Worm (Caenorhabditis elegans) whole organism, dauer: ENCODE data around the gene try-5.

Experiments used
- unc-62 ChIP-seq: sonication (generic microtip); optimal IDR thresholded peaks from 2 replicates; lab custom pipeline; 2017; ENCODE audit warnings: missing biosample characterization, missing genetic modification reagents, missing genetic modification characterization

Gene try-5

DNA sequence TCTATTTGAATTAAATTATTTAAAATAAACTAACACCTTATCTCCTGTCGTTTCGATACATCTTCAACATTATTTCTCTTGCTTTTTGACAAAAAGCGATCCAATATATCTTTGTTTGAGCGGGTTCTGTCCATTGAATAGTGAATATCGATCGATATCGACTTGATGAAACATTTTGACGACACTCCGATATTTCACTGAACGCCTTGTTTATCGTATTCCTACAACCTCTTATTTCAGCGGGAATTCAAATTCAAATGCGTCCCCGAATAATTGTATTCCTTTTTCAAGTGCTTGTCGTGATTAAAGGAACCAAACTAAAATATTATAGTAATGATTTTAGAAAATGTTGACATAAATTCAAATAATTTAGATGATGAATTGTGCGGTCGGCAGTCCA, at the start of gene try-5, which contains the start of gene K07B1.7:
Gene try-5, plus strand, starts transcription at position 241 of the 400 bp plus-strand sequence.
Gene K07B1.7, minus strand, starts transcription at position 159 of the 400 bp plus-strand sequence.
- TF ChIP-seq unc-62 (GFP tag; lab: Kevin White, UChicago): no peak

DNA sequence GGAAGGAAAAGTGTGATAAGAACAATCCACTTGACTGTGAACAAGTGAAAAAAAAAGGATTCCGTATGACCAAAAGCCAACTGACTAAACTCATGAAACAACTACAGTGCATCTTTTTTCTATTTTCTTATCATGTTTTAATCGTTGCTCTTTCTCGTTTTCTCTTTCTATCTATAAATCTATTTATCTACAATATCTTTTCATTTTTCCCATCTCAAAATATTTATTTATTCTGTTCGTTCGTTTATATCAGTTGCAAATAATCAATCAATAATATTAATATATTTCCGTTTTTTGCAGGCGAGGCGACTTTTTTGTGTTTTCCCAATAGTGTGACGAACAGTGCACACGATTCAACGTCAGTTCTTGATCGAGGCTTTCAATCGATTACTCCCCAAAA, 49.5 kb upstream of the try-5 start, which contains the start of gene F44A2.5:
Gene F44A2.5, plus strand, starts transcription at position 301 of the 400 bp plus-strand sequence.
- no peak for TF ChIP-seq unc-62 (GFP tag; lab: Kevin White, UChicago)

DNA sequence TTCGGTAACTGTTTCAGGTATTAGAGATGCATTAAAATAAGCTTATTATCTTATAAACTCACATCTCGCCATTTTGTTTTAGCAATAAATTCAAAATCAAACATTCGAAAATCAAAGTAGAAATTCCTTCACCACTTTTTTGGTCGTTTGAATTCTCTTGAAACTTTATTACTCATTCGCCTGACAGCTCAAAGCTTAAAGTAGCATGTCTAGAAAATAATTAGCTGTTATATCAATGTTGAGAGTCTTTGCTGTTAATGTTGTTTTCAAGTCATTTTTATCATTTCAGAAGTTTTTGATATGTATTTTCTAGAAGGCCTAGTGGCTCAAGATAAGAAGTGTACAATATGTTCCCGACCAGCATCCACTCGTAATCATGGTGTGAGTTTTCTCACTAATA, 43.8 kb upstream of the try-5 start, which contains the start of gene nhr-39:
Gene nhr-39, plus strand, starts transcription at position 301 of the 400 bp plus-strand sequence.
- no peak for TF ChIP-seq unc-62 (GFP tag; lab: Kevin White, UChicago)

DNA sequence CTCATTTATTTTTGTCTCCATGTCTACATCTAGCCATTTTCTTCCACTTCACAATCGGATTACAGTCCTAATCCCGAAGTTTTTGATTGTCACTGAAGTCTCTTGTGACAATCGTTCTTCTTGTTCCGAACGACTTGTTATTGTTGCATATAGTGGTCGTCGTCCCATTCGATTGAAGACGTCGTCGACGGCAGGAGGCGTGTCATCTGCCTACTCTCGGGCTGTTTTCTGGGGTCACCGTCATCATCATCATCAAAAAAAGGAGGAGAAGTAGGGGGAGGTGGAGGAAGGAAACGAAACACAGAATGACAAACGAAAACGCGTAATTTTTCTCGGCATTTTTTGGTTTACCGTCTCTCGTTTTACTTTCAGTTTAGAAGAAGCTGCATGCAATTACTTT, 41.7 kb upstream of the try-5 start, which contains the start of gene F44A2.3:
Gene F44A2.3, plus strand, starts transcription at position 301 of the 400 bp plus-strand sequence.
- TF ChIP-seq unc-62 (GFP tag; lab: Kevin White, UChicago): no peak

DNA sequence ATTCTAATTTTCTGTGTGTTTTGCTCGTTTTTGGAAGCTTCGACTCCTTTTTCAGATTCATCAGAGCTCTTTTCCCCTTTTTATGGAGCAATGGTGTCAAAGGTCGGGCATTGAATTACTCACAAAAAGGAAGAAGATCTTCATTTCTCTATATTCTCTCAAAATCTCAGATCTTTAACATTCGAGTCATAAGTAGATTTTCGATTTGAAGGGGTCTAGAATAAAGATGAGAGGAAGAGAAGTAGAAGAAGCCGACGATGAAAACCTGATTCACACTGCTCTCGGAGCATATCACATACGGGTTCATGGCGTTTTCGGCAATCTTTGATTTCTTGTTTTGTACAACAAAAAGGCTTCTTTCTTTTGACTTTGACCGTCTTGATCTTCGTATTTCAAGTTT, 34.5 kb upstream of the try-5 start:
- no peak for TF ChIP-seq unc-62 (GFP tag; lab: Kevin White, UChicago)

DNA sequence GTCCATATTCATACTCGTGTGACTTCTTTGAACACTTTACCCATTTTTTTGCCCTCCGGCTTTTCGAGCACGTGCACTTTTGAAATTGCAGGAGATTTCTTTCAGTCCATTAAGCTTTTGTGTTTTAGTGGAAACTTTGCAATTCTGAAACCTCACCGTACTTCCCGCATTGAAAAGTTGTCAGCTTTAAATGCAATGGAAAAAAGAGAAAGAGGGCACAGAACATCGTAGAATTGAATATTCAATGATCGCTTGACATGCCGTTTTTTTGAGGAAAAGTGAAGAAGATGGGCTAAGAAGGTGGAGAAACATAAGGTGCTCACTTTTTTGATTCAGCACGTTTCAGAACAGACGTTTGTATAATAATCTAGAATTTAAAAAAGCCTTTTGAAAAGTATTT, 32.4 kb upstream of the try-5 start:
- TF ChIP-seq unc-62 (GFP tag; lab: Kevin White, UChicago): no peak

DNA sequence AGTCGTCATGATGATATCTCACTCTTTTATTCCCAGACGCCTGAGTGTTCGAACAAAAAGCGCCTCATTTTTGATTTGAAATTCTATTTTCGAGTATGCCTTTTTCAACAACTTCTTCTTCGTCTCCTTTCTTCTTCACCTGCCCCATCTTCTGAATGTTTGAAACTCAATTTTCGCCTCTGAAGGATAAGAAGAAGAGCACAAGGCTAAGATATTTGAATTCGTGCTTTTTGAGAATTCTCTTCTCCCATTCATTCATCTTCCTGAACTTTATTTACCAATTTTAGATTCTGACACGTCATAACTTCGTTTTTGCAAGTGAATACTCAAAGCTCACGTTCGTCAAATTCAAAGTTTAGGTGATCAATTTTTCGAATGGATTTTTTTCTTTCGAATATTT, 29.9 kb upstream of the try-5 start:
- TF ChIP-seq unc-62 (GFP tag; lab: Kevin White, UChicago): no peak

DNA sequence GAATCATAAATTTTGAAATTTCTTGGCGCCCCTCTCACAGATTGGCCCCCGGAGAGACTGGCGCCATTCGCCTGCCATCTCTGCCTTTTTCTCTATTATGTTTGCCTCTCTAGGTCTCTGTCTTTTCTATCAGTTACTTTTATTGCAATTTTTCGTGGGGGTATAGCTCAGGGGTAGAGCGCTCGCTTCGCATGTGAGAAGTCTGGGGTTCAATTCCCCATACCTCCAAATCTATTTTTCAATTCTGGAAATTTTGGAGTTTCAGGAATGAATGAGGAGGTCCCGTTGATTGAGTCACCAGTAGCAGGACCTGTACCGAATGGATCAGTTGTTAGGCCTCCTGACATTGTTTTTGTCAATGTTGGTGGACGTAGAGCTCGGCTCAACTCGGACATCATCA, 28.8 kb upstream of the try-5 start, which contains the start of gene kvs-3:
Gene kvs-3, plus strand, starts transcription at position 266 of the 400 bp plus-strand sequence.
- TF ChIP-seq unc-62 (GFP tag; lab: Kevin White, UChicago): no peak

DNA sequence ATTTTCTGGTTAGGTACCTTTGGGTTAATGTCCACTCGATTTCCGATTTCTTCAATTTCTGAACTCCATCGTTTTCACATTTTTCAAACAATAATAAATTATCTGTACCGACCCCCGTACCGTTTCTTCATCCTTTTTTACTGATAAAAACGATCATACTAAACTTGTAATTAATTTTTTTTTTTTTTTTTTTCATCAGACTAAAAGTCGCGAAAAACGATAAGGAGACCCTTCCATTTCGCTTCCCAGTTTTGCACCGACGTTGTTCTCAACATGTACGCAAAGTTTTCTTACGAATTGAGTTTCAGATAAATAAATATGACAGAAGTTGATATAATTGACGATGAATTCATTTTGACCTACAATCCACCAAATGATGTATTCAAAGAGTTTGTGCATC, 25.7 kb upstream of the try-5 start, which contains the start of gene F44A2.7:
Gene F44A2.7, plus strand, starts transcription at position 301 of the 400 bp plus-strand sequence.
- no peak for TF ChIP-seq unc-62 (GFP tag; lab: Kevin White, UChicago)

DNA sequence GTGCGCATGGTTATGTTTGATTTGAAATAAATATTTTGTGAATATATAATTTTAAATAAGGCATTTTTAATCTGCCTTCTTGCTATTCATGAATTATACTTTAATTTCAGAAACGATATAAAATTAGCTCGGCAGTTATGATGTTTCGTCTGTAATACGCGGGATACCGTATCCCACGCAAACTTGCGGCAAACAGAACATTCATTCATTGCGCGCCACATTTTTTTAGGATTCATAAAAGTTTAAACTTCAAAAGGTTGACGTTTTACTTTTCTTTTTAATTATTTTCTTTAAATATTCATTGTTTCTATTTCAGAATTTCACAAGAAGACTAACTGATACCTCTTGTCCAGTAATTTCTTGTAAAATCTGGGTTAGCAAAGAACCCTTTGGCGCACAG, 24.0 kb upstream of the try-5 start, which contains the start of gene tag-153:
Gene tag-153, plus strand, starts transcription at position 200 of the 400 bp plus-strand sequence.
- TF ChIP-seq unc-62 (GFP tag; lab: Kevin White, UChicago): no peak

DNA sequence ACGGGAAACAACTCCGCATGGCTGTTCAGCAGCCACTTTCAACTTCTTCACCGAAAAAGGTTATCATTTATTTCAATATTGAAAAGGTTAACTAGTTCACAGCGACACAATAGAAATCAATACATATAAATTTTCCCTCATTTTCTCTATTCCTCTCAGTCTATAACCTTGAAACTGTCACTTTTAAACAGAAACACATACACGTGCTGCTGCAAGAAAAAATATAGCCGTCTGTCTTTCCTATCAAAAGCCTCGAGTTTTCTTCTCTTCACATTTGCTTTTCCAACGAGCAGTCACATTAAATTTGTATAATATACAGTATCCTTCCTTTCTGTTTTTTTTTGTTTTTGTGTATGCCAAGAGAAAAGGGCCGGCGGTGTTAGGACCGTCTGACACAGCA, 22.7 kb upstream of the try-5 start:
- TF ChIP-seq unc-62 (GFP tag; lab: Kevin White, UChicago): no peak

DNA sequence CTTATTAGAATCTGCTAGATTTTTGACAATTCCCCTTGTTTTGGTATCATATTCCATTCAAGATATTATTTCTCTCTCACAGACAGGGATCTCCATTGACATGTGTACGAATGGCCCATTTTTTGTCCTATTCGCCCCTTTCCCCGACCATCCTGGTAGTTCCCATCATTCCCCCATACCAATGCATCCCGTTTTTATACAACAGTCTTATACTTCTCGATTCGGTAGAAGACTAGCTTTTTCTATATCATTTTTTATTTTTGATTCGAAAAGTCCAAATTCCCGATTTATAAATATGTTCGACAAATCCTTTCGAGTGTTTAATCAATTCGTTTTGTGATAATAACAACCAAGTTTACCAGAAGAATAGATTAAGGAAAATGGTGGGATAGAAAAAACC, 19.9 kb upstream of the try-5 start:
- TF ChIP-seq unc-62 (GFP tag; lab: Kevin White, UChicago): no peak

DNA sequence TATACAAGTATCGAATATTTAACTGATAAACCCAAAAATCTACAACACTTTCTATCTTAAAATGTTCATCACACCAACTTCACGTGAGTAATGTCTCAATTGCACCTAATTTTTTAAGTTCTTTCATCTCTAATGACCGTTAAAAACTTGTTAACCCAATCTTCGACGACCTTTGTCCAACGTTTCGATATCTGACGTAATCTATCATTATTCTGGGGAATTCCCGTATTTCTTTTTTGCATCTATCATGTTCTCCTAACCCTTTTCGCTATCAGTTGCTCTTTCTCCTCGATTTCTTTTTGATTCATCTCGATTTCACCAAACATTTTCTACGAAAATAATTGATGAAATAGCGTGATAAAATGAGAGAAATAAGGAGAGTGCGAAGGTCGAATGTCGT, 19.2 kb upstream of the try-5 start:
- TF ChIP-seq unc-62 (GFP tag; lab: Kevin White, UChicago): no peak

DNA sequence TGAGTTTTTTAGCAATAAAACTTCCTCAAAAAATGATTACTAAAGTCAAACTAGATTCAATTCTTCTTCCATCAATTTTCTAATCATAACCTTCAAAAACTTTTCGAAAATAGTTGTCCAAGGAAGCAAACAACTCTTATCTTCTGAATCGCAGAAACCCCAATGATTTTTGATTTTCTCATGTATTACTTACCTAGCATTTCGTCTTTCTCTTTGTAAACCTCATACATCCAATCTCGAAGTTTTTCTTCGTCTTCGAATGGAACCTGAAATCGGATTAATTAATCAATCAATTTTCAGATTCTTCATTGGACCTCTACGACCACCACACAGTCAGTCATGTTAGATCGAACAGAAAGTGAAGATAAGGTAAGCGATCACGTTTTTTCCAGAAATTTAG, 18.2 kb upstream of the try-5 start, which contains the start of gene K07B1.4:
Gene K07B1.4, plus strand, starts transcription at position 301 of the 400 bp plus-strand sequence.
- no peak for TF ChIP-seq unc-62 (GFP tag; lab: Kevin White, UChicago)

DNA sequence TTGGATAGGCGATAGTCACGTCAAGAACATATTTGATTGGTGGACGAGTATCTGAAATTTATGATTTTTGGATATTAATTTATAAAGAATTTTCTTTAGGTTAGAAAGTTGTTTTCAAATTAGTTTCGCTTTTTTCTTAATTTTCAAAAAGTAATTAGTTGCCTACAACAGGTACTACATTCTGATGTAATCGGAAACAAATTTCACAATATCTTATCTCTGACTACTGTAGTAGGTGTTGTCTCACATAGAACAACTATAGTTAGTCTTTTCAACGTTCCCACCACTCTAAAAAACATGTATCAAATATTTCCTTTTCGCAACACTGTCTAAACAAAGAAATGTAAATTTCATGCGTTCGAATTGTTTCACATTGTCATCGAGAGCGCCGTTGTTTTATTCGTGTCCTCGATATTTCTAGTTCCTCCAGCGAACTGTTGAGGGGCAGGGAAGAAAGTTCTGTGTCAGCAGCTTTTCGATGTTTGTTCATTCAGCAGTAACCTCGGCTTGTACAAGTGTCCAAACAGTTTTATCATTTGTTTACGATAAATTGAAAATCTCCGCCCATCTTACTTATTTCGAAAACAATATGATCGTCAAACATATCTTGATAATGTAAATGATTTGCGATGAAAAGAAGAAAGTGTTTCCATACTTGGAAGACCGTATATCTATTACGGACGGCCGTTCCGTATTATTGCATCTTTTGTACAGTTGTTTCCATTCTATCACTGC, 17.4 kb upstream of the try-5 start:
- no peak for TF ChIP-seq unc-62 (GFP tag; lab: Kevin White, UChicago)

DNA sequence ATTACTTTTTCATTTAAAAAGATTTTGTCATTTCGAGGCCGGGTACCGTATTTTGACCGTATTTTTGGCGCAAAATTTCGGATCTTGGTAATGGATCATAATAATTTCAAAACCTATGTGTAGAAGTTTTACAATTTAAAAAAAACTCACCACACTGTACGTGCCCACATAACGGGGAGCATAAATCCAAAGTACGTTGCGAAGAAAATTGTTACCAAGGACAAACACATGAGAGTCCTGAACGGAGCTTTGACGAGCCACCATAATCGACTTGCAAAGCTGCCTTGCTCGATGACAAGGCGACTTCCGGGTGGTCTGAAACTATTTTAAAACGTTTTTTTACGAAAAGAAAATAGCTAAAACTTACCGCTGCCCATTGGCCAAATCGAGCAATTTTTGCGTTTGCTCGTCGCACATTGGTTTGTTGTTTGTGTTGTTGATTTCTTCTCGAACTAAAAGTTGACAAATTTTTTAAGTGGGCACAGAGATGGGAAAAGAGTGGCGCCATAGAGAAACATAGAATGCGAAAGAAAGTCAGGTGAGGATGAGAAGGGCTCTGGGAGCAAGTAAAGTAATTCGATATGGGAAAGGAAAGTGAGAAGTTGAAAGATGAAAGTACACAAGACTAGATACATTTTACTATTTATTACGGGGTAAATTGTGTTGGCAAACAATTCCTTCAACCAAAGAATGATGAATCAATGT, 14.1 kb upstream of the try-5 start:
- no peak for TF ChIP-seq unc-62 (GFP tag; lab: Kevin White, UChicago)
